Fruit fly (Drosophila melanogaster) whole organism, adult: ENCODE measurements around the gene CG13640.

Experiments used
- CG12768 ChIP-seq: fragments of 200-800 bp; sonication (Bioruptor generic); optimal IDR thresholded peaks from 2 replicates; lab custom pipeline; 2017; ENCODE audit warnings: missing biosample characterization, missing genetic modification characterization, mild to moderate bottlenecking, moderate library complexity, missing genetic modification reagents
- CG14711 ChIP-seq: fragments of 200-800 bp; sonication (Bioruptor generic); optimal IDR thresholded peaks from 2 replicates; lab custom pipeline; 2018; ENCODE audit warnings: missing biosample characterization, mild to moderate bottlenecking, missing genetic modification characterization, moderate library complexity
- Hr96 ChIP-seq: fragments of 200-800 bp; sonication (Bioruptor generic); optimal IDR thresholded peaks from 2 replicates; lab custom pipeline; 2016; ENCODE audit warnings: missing biosample characterization, missing genetic modification characterization
- Mnt ChIP-seq: fragments of 200-800 bp; sonication (Bioruptor generic); optimal IDR thresholded peaks from 2 replicates; lab custom pipeline; 2016; ENCODE audit warnings: missing biosample characterization, mild to moderate bottlenecking, missing genetic modification characterization
- ovo ChIP-seq: fragments of 200-800 bp; sonication (Bioruptor generic); optimal IDR thresholded peaks from 2 replicates; lab custom pipeline; 2016; ENCODE audit warnings: missing biosample characterization, missing genetic modification characterization
- pad ChIP-seq: fragments of 200-800 bp; sonication (Bioruptor generic); optimal IDR thresholded peaks from 3 replicates; lab custom pipeline; 2017; ENCODE audit warnings: missing biosample characterization, missing genetic modification characterization, mild to moderate bottlenecking, moderate library complexity, missing genetic modification reagents

DNA sequence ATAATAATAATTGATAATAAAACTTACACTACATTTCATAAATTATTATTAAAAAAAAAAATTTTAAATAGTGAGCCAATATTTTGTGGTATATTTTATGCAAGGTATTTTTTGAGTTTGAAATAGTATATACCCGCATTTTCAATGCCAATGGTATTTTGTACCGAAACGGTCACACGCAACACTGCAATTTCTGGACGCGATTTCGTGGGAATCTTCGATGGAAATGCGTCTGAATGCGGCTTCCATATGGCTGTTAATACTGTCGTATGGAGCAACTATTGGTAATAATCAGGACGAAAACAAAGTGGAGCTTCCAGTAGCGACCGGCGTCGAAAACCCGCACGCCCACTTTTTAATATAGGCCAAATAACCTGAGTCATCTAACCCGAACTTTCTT lies 10.5 kb downstream of the CG13640 start, which contains the start of gene Nct:
- no peak for TF ChIP-seq CG14711 (tag; lab: Kevin White, UChicago)
- no peak for TF ChIP-seq Mnt (GFP tag; lab: Kevin White, UChicago)
- no peak for TF ChIP-seq pad (GFP tag; lab: Kevin White, UChicago)
- TF ChIP-seq CG12768 (GFP tag; lab: Kevin White, UChicago) = no peak
- TF ChIP-seq ovo = no peak
- no peak for TF ChIP-seq Hr96 (GFP tag; lab: Kevin White, UChicago)
